Worm (Caenorhabditis elegans) whole organism, L2 larva: ENCODE results near the gene fis-2.

Source experiments
- C34F6.9 ChIP-seq: fragments of 150-350 bp; optimal IDR thresholded peaks from 2 replicates; lab custom pipeline; 2014; ENCODE audit warnings: missing biosample characterization, missing genetic modification characterization
- F13H6.1 ChIP-seq: sonication (generic microtip); optimal IDR thresholded peaks from 2 replicates; lab custom pipeline; 2016; ENCODE audit warnings: missing genetic modification characterization, missing compliant biosample characterization
- R02D3.7 ChIP-seq: fragments of 150-350 bp; optimal IDR thresholded peaks from 2 replicates; lab custom pipeline; 2014; ENCODE audit warnings: missing biosample characterization, missing genetic modification characterization
- Y55F3AM.14 ChIP-seq: fragments of 200-800 bp; sonication (Bioruptor generic); optimal IDR thresholded peaks from 2 replicates; lab custom pipeline; 2018; ENCODE audit warnings: mild to moderate bottlenecking, missing genetic modification characterization, missing compliant biosample characterization
- ZK546.5 ChIP-seq: sonication (generic microtip); optimal IDR thresholded peaks from 2 replicates; lab custom pipeline; 2017; ENCODE audit warnings: missing biosample characterization, missing genetic modification characterization
- alr-1 ChIP-seq: fragments of 150-350 bp; optimal IDR thresholded peaks from 2 replicates; lab custom pipeline; 2014; ENCODE audit warnings: missing biosample characterization, missing genetic modification characterization
- aly-2 ChIP-seq: fragments of 150-350 bp; optimal IDR thresholded peaks from 2 replicates; lab custom pipeline; 2014; ENCODE audit warnings: missing biosample characterization, missing genetic modification characterization
- ama-1 ChIP-seq: fragments of 150-350 bp; optimal IDR thresholded peaks from 2 replicates; lab custom pipeline; 2018; ENCODE audit warnings: inconsistent platforms
- blmp-1 ChIP-seq: sonication (generic microtip); optimal IDR thresholded peaks from 2 replicates; lab custom pipeline; 2017; ENCODE audit warnings: missing genetic modification characterization, mild to moderate bottlenecking, missing compliant biosample characterization, antibody characterized with exemption, moderate library complexity; ENCODE audit not compliant: insufficient read depth
- ceh-16 ChIP-seq: fragments of 150-350 bp; optimal IDR thresholded peaks from 2 replicates; lab custom pipeline; 2014; ENCODE audit warnings: missing biosample characterization, missing genetic modification characterization
- ceh-82 ChIP-seq: fragments of 150-350 bp; optimal IDR thresholded peaks from 2 replicates; lab custom pipeline; 2014; ENCODE audit warnings: missing biosample characterization, missing genetic modification characterization
- crh-2 ChIP-seq: sonication (generic microtip); optimal IDR thresholded peaks from 2 replicates; lab custom pipeline; 2017; ENCODE audit warnings: missing biosample characterization, missing genetic modification characterization
- dmd-4 ChIP-seq: sonication (generic microtip); optimal IDR thresholded peaks from 2 replicates; lab custom pipeline; 2017; ENCODE audit warnings: missing biosample characterization, missing genetic modification characterization
- elt-1 ChIP-seq: fragments of 150-350 bp; optimal IDR thresholded peaks from 2 replicates; lab custom pipeline; 2014; ENCODE audit warnings: missing biosample characterization, missing genetic modification characterization
- fos-1 ChIP-seq: fragments of 150-350 bp; optimal IDR thresholded peaks from 2 replicates; lab custom pipeline; 2014; ENCODE audit warnings: missing biosample characterization, missing genetic modification characterization
- lin-13 ChIP-seq: fragments of 150-350 bp; optimal IDR thresholded peaks from 2 replicates; lab custom pipeline; 2014; ENCODE audit warnings: missing biosample characterization, missing genetic modification reagents, missing genetic modification characterization
- lin-39 ChIP-seq: fragments of 150-350 bp; optimal IDR thresholded peaks from 2 replicates; lab custom pipeline; 2014; ENCODE audit warnings: missing biosample characterization, missing genetic modification reagents, missing genetic modification characterization
- lsy-2 ChIP-seq, 2 experiments: fragments of 150-350 bp in 1 of 2; sonication (generic microtip) in 1 of 2; optimal IDR thresholded peaks; 2 replicates each; lab custom pipeline; 2014 to 2017; ENCODE audit warnings: missing biosample characterization in 2 of 2, missing genetic modification characterization in 2 of 2
- mbf-1 ChIP-seq: sonication (generic microtip); optimal IDR thresholded peaks from 2 replicates; lab custom pipeline; 2017; ENCODE audit warnings: missing biosample characterization, missing genetic modification characterization
- mdl-1 ChIP-seq, 2 experiments: fragments of 150-350 bp in 1 of 2; sonication (generic microtip) in 1 of 2; optimal IDR thresholded peaks; 2 replicates each; lab custom pipeline; 2017; ENCODE audit warnings: missing biosample characterization in 2 of 2, missing genetic modification characterization in 2 of 2
- nhr-10 ChIP-seq: sonication (generic microtip); optimal IDR thresholded peaks from 2 replicates; lab custom pipeline; 2017; ENCODE audit warnings: missing biosample characterization, missing genetic modification characterization
- nhr-11 ChIP-seq: fragments of 150-350 bp; optimal IDR thresholded peaks from 2 replicates; lab custom pipeline; 2014; ENCODE audit warnings: missing biosample characterization, missing genetic modification characterization
- nhr-129 ChIP-seq: fragments of 150-350 bp; optimal IDR thresholded peaks from 2 replicates; lab custom pipeline; 2014; ENCODE audit warnings: missing biosample characterization, missing genetic modification characterization
- nhr-21 ChIP-seq: fragments of 150-350 bp; optimal IDR thresholded peaks from 2 replicates; lab custom pipeline; 2014; ENCODE audit warnings: missing biosample characterization, missing genetic modification characterization
- nhr-237 ChIP-seq: fragments of 150-350 bp; optimal IDR thresholded peaks from 2 replicates; lab custom pipeline; 2014; ENCODE audit warnings: missing biosample characterization, missing genetic modification characterization
- nhr-25 ChIP-seq: fragments of 150-350 bp; sonication (generic microtip); optimal IDR thresholded peaks from 3 replicates; lab custom pipeline; 2014; ENCODE audit warnings: missing biosample characterization, missing genetic modification characterization
- nhr-77 ChIP-seq: fragments of 150-350 bp; optimal IDR thresholded peaks from 2 replicates; lab custom pipeline; 2014; ENCODE audit warnings: missing biosample characterization, missing genetic modification characterization
- peb-1 ChIP-seq: fragments of 150-350 bp; optimal IDR thresholded peaks from 2 replicates; lab custom pipeline; 2014; ENCODE audit warnings: missing biosample characterization, missing genetic modification characterization
- sem-4 ChIP-seq: fragments of 150-350 bp; optimal IDR thresholded peaks from 2 replicates; lab custom pipeline; 2014; ENCODE audit warnings: missing biosample characterization, missing genetic modification reagents, missing genetic modification characterization
- sma-3 ChIP-seq: sonication (generic microtip); optimal IDR thresholded peaks from 2 replicates; lab custom pipeline; 2016; ENCODE audit warnings: missing genetic modification reagents, missing genetic modification characterization, missing compliant biosample characterization
- snpc-4 ChIP-seq: fragments of 150-350 bp; optimal IDR thresholded peaks from 2 replicates; lab custom pipeline; 2014; ENCODE audit warnings: missing biosample characterization, missing genetic modification characterization
- unc-39 ChIP-seq: fragments of 150-350 bp; optimal IDR thresholded peaks from 2 replicates; lab custom pipeline; 2014; ENCODE audit warnings: missing biosample characterization, missing genetic modification characterization
- unc-55 ChIP-seq: fragments of 150-350 bp; sonication (generic microtip); optimal IDR thresholded peaks from 3 replicates; lab custom pipeline; 2014; ENCODE audit warnings: missing biosample characterization, missing genetic modification reagents, missing genetic modification characterization
- unc-62 ChIP-seq: fragments of 150-350 bp; optimal IDR thresholded peaks from 2 replicates; lab custom pipeline; 2014; ENCODE audit warnings: missing biosample characterization, missing genetic modification reagents, missing genetic modification characterization
- zag-1 ChIP-seq: fragments of 150-350 bp; optimal IDR thresholded peaks from 2 replicates; lab custom pipeline; 2014; ENCODE audit warnings: missing biosample characterization, missing genetic modification characterization
- ztf-1 ChIP-seq: fragments of 200-800 bp; sonication (Bioruptor generic); conservative IDR thresholded peaks from 2 replicates; pipeline ENCODE4 v1.3.6; 2022; ENCODE audit warnings: missing genetic modification characterization, missing compliant biosample characterization
- ztf-4 ChIP-seq: fragments of 150-350 bp; optimal IDR thresholded peaks from 2 replicates; lab custom pipeline; 2014; ENCODE audit warnings: missing biosample characterization, missing genetic modification characterization

The fis-2 gene

DNA sequence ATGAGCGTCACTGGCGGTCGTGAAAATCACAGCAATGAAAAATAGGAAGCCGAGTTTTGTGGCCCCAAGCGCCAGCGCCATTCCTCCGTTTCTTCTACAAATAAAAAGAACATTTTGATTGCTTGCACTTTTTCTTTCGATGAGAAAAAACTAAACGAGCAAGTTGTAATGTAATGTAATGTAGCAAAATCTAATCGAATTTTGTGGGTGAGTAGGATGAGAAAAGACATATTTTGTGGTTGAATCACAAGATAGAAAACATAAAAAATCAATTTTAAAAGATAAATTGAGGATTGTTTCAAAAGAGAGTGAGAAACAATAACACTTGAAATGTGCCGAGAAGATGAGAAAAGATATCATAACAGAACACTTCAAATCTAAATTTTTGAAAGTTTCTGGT lies 22.6 kb upstream of the fis-2 start, which contains the start of gene R09F10.5:
R09F10.5 (minus strand) TSS at position 101 of the 400 bp plus-strand sequence.
- TF ChIP-seq sem-4 (tag; lab: Kevin White, UChicago): peak; percentile 19
- no peak for TF ChIP-seq ceh-82
- TF ChIP-seq, all 48 proteins: peak for 1

ce11 chrX:8302803-8303202 lies 17.8 kb upstream of the fis-2 start:
- TF ChIP-seq nhr-25 (tag; lab: Kevin White, UChicago): peak; percentile 39
- TF ChIP-seq sma-3 (GFP tag; lab: Kevin White, UChicago): no peak
- TF ChIP-seq F13H6.1 (tag; lab: Kevin White, UChicago): no peak

ce11 chrX:8302299-8302698 lies 17.3 kb upstream of the fis-2 start, which contains the start of gene inx-5:
Gene inx-5, minus strand, starts transcription at chrX:8302399.
- TF ChIP-seq alr-1 (tag; lab: Kevin White, UChicago) (no peak), nhr-10 (tag; lab: Kevin White, UChicago) (no peak), lin-13 (GFP tag; lab: Kevin White, UChicago) (no peak), blmp-1 (tag; lab: Kevin White, UChicago) (no peak), lsy-2 (tag; optimal IDR thresholded peaks at IDR 0.05; lab: Kevin White, UChicago) (no peak), peb-1 (tag; lab: Kevin White, UChicago) (no peak), ZK546.5 (tag; lab: Kevin White, UChicago) (no peak), mbf-1 (tag; lab: Kevin White, UChicago) (no peak), ztf-1 (GFP tag; lab: Robert Waterston, UW) (no peak), nhr-21 (tag; lab: Kevin White, UChicago) (no peak), unc-62 (GFP tag; lab: Kevin White, UChicago) (no peak), snpc-4 (tag; lab: Kevin White, UChicago) (no peak), nhr-77 (tag; lab: Kevin White, UChicago) (no peak)
- TF ChIP-seq, all 48 proteins: peak for 0

- TF ChIP-seq fos-1 (tag; lab: Kevin White, UChicago): no peak
- no peak for TF ChIP-seq nhr-11 (tag; lab: Kevin White, UChicago)
- no peak for TF ChIP-seq lin-39
- TF ChIP-seq ama-1 (lab: Kevin White, UChicago): no peak
- TF ChIP-seq mbf-1 (tag; lab: Kevin White, UChicago): no peak
- TF ChIP-seq lsy-2 (tag; optimal IDR thresholded peaks at IDR 0.05; lab: Kevin White, UChicago): no peak
- TF ChIP-seq elt-1 (tag; lab: Kevin White, UChicago): no peak
These were observed 14.5 kb upstream of the fis-2 start, which contains the start of gene ced-13 for ce11 chrX:8299554-8299953. Gene ced-13, minus strand, starts transcription at chrX:8299654.

DNA sequence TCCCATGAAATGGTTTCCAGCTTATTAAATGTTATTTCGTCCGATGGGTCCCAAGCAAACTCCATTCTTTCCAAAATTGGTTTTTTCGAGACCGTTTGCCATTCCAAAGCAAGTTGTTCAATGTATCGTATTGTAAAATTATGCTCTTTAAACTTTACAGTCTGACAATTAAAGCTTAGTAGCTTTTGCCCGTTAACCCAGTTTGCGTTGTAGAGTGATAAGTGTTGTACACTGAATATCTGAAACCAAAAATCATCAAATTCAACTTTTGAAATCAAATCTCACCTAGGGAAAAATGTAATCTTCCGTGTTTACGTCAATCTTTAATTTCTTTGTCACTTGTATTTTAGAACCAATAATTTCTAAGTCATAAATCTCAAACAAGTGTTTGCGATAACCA lies 12.3 kb upstream of the fis-2 start:
- TF ChIP-seq unc-55 (GFP tag; lab: Kevin White, UChicago) (no peak), crh-2 (tag; lab: Kevin White, UChicago) (no peak), elt-1 (tag; lab: Kevin White, UChicago) (no peak), unc-39 (no peak), nhr-129 (tag; lab: Kevin White, UChicago) (no peak), zag-1 (tag; lab: Kevin White, UChicago) (no peak), lin-13 (GFP tag; lab: Kevin White, UChicago) (no peak), sma-3 (GFP tag; lab: Kevin White, UChicago) (no peak), R02D3.7 (tag; lab: Kevin White, UChicago) (no peak), C34F6.9 (no peak)

- TF ChIP-seq dmd-4: no peak
- no peak for TF ChIP-seq nhr-21 (tag; lab: Kevin White, UChicago)
- TF ChIP-seq Y55F3AM.14: no peak
- TF ChIP-seq nhr-237 (tag; lab: Kevin White, UChicago): no peak
- no peak for TF ChIP-seq ztf-4 (tag; lab: Kevin White, UChicago)
- no peak for TF ChIP-seq F13H6.1 (tag; lab: Kevin White, UChicago)
- TF ChIP-seq ceh-16 (tag; lab: Kevin White, UChicago): no peak
- no peak for TF ChIP-seq sem-4 (tag; lab: Kevin White, UChicago)
- no peak for TF ChIP-seq fos-1 (tag; lab: Kevin White, UChicago)
- TF ChIP-seq aly-2 (tag; lab: Kevin White, UChicago): no peak
- TF ChIP-seq lin-13 (GFP tag; lab: Kevin White, UChicago): no peak
- TF ChIP-seq nhr-10 (tag; lab: Kevin White, UChicago): no peak
- no peak for TF ChIP-seq nhr-77 (tag; lab: Kevin White, UChicago)
- no peak for TF ChIP-seq mdl-1 (tag; optimal IDR thresholded peaks at IDR 0.05; lab: Kevin White, UChicago)
- TF ChIP-seq sma-3 (GFP tag; lab: Kevin White, UChicago): no peak
These were observed 9.6 kb upstream of the fis-2 start, which contains the start of gene R09F10.3 for ce11 chrX:8294586-8294985. Gene R09F10.3, plus strand, starts transcription at chrX:8294625.
